Worm (Caenorhabditis elegans): ENCODE results near the gene unc-22.

- TF ChIP-seq nhr-12 (tag; optimal IDR thresholded peaks at IDR 0.05), result no peak
- TF ChIP-seq lin-13 (GFP tag; optimal IDR thresholded peaks at IDR 0.05), result no peak
- no peak for TF ChIP-seq sptf-1 (tag; optimal IDR thresholded peaks at IDR 0.05)
- no peak for TF ChIP-seq dpl-1 (GFP tag; optimal IDR thresholded peaks at IDR 0.05)
- TF ChIP-seq blmp-1 (tag; optimal IDR thresholded peaks at IDR 0.05), result no peak
- TF ChIP-seq jun-1 (tag; optimal IDR thresholded peaks at IDR 0.05), result no peak
- no peak for TF ChIP-seq fkh-10 (GFP tag; optimal IDR thresholded peaks at IDR 0.05)
Measured at ce11 chrIV:12029074-12029473, 18.3 kb upstream of the unc-22 start, which contains the start of gene tgn-38.
